Worm (Caenorhabditis elegans): Measurements from ENCODE around the gene C31E10.6.

The C31E10.6 gene

DNA sequence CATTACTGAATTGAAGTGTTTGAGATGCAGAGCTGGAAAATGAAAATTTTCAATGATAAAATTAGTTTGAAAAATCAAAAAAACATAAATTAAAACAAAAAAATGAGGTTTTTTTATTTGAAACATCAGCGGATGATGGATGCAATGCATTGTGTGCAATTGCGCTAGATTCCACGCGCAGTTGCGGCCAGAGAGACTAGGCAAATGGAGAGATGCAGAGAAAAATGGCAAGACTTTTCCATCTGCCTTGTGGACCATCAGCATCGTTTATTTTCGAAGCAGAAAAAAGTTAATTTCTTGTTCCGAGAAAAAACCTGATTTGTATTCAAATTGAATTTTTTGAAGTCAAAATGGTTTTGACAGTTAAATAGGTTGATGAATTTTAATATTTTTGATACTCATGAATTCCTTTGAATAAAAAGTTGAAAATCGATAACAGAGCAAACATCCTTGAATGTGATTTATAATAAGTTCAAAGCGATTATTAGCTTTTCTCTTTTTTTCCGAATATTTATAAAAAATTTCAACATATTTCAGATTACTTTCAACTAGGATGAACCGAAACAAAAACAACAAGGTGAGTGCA is at the start of gene C31E10.6, which contains the start of gene C31E10.5:
Gene C31E10.6 (plus strand): TSS at position 536 of the 586 bp plus-strand sequence.
Gene C31E10.5 (minus strand): TSS at position 32 of the 586 bp plus-strand sequence.
- TF ChIP-seq C16A3.4 (tag; optimal IDR thresholded peaks at IDR 0.05) (peak; percentile 68), ceh-88 (GFP tag; IDR thresholded peaks at IDR 0.05) (no peak), isw-1 (GFP tag; IDR thresholded peaks at IDR 0.05) (peak; percentile 24), nhr-237 (tag; optimal IDR thresholded peaks at IDR 0.05) (no peak), F16B12.6 (tag; optimal IDR thresholded peaks at IDR 0.05) (peak; percentile 96), lin-13 (GFP tag; optimal IDR thresholded peaks at IDR 0.05) (no peak), nhr-85 (tag) (peak; percentile 77), irx-1 (tag; optimal IDR thresholded peaks at IDR 0.05) (peak; percentile 30), skn-1 (tag; optimal IDR thresholded peaks at IDR 0.05) (peak; percentile 49), tbx-2 (tag; optimal IDR thresholded peaks at IDR 0.05) (peak; percentile 64), lin-15B (tag; optimal IDR thresholded peaks at IDR 0.05) (no peak), egl-13 (tag; optimal IDR thresholded peaks at IDR 0.05) (no peak), blmp-1 (tag; optimal IDR thresholded peaks at IDR 0.05) (peak; percentile 10), dpl-1 (GFP tag; optimal IDR thresholded peaks at IDR 0.05) (peak; percentile 33 to 39 (median 38)), unc-86 (tag; optimal IDR thresholded peaks at IDR 0.05) (peak; percentile 44), nhr-90 (tag; optimal IDR thresholded peaks at IDR 0.05; ENCODE audit: poor library complexity) (peak; percentile 53), nhr-20 (tag; optimal IDR thresholded peaks at IDR 0.05) (peak; percentile 60), lsy-2 (tag; optimal IDR thresholded peaks at IDR 0.05) (peak; percentile 39 to 74), ceh-8 (GFP tag; optimal IDR thresholded peaks at IDR 0.05) (no peak), swsn-7 (tag; optimal IDR thresholded peaks at IDR 0.05) (peak; percentile 52), nhr-71 (tag; optimal IDR thresholded peaks at IDR 0.05) (peak; percentile 73), unc-130 (tag; optimal IDR thresholded peaks at IDR 0.05) (peak; percentile 73), elt-3 (tag; optimal IDR thresholded peaks at IDR 0.05) (peak in 1 of 6 experiments; percentile 7), fkh-10 (GFP tag; optimal IDR thresholded peaks at IDR 0.05) (no peak), pag-3 (tag; optimal IDR thresholded peaks at IDR 0.05; ENCODE audit: borderline replicate concordance, insufficient read depth) (peak; percentile 36), hpl-2 (GFP tag; optimal IDR thresholded peaks at IDR 0.05) (no peak), C04F5.9 (tag; optimal IDR thresholded peaks at IDR 0.05) (no peak), snu-23 (GFP tag; optimal IDR thresholded peaks at IDR 0.05) (peak; percentile 73), mep-1 (tag; optimal IDR thresholded peaks at IDR 0.05) (peak; percentile 79), efl-1 (optimal IDR thresholded peaks at IDR 0.05) (peak; percentile 50 to 52), efl-1 (GFP tag; optimal IDR thresholded peaks at IDR 0.05 in 1 of 2) (peak in 1 of 2 experiments; percentile 43), mdl-1 (tag; optimal IDR thresholded peaks at IDR 0.05) (peak in 1 of 2 experiments; percentile 28), nhr-28 (tag; optimal IDR thresholded peaks at IDR 0.05) (no peak), unc-98 (GFP tag; IDR thresholded peaks at IDR 0.05) (no peak), lin-35 (GFP tag; optimal IDR thresholded peaks at IDR 0.05) (peak; percentile 28 to 72), fos-1 (tag; optimal IDR thresholded peaks at IDR 0.05) (peak; percentile 4), nhr-47 (tag; optimal IDR thresholded peaks at IDR 0.05) (peak; percentile 72), snpc-4 (tag; optimal IDR thresholded peaks at IDR 0.05) (peak; percentile 20), dsc-1 (tag; optimal IDR thresholded peaks at IDR 0.05) (peak; percentile 47), nhr-76 (tag; optimal IDR thresholded peaks at IDR 0.05) (no peak), nhr-19 (GFP tag; conservative IDR thresholded peaks at IDR 0.05) (peak; percentile 53), ceh-82 (tag; optimal IDR thresholded peaks at IDR 0.05) (peak; percentile 26 to 61 (median 55)), C34B4.2 (tag; optimal IDR thresholded peaks at IDR 0.05) (no peak), rnt-1 (tag; optimal IDR thresholded peaks at IDR 0.05) (peak; percentile 74), ets-5 (GFP tag; IDR thresholded peaks at IDR 0.05) (no peak), xbp-1 (tag; optimal IDR thresholded peaks at IDR 0.05) (peak; percentile 44), ceh-63 (GFP tag; optimal IDR thresholded peaks at IDR 0.05) (no peak), mef-2 (tag; optimal IDR thresholded peaks at IDR 0.05) (no peak)
